Fruit fly (Drosophila melanogaster): ENCODE measurements around the gene CG14316.

Gene CG14316

DNA sequence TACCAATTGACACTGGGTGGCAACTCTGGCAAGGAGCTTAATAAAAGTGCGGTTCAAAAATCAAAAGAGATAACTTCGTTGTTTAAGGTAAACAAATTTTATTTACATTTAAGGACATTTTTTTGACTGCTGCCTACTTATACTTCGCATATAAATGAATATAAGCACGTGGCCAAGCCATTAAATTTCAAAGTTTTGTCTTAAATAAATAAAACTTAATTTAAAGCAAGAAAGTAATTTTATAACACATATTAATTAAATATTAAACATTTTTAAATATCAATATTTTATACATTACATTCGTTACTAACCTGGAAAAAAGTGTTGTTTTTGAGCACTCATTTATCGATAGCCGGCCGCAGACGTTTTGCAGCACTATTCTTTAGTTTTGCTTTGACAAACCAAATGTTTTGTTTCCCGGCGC is 36.8 kb downstream of the CG14316 start, which contains the start of the genes CG12321 and MED17 (continued):
- no peak for TF ChIP-seq CG34224 (GFP tag; IDR thresholded peaks at IDR 0.05; ENCODE audit: partially characterized antibody)
- peak; percentile 92 for TF ChIP-seq ind (GFP tag; optimal IDR thresholded peaks at IDR 0.05)
- peak; percentile 41 for TF ChIP-seq ab (GFP tag; optimal IDR thresholded peaks at IDR 0.05)
- peak; percentile 64 for TF ChIP-seq onecut (GFP tag; IDR thresholded peaks at IDR 0.05)
- peak; percentile 82 for TF ChIP-seq CG16779 (GFP tag; IDR thresholded peaks at IDR 0.05)
- TF ChIP-seq dmrt11E (tag; optimal IDR thresholded peaks at IDR 0.05), result peak; percentile 87
- peak; percentile 57 for TF ChIP-seq Spps (tag; optimal IDR thresholded peaks at IDR 0.05)
- TF ChIP-seq CG13424 (tag; optimal IDR thresholded peaks at IDR 0.05), result peak; percentile 87
- TF ChIP-seq CG18262 (tag; optimal IDR thresholded peaks at IDR 0.05), result peak; percentile 90
- no peak for TF ChIP-seq CG7963 (GFP tag; IDR thresholded peaks at IDR 0.05; ENCODE audit: partially characterized antibody)
- peak; percentile 52 for TF ChIP-seq CG17802 (tag; optimal IDR thresholded peaks at IDR 0.05)
- TF ChIP-seq aop (GFP tag; IDR thresholded peaks at IDR 0.05), result no peak
- peak; percentile 79 for TF ChIP-seq CG2875 (GFP tag; optimal IDR thresholded peaks at IDR 0.05)
- peak; percentile 60 for TF ChIP-seq CG13624 (GFP tag; optimal IDR thresholded peaks at IDR 0.05)
- peak; percentile 80 for TF ChIP-seq CG2116 (GFP tag; optimal IDR thresholded peaks at IDR 0.05)
- TF ChIP-seq dimm (GFP tag; IDR thresholded peaks at IDR 0.05), result peak; percentile 54; the same call in 1 of the 2 replicates
- TF ChIP-seq gce (GFP tag; IDR thresholded peaks at IDR 0.05), result peak; percentile 72; the same call in 2 of the 3 replicates
- no peak for TF ChIP-seq inv (GFP tag; IDR thresholded peaks at IDR 0.05; ENCODE audit: partially characterized antibody)
- no peak for TF ChIP-seq CG14965 (GFP tag; optimal IDR thresholded peaks at IDR 0.05; ENCODE audit: borderline replicate concordance)
- no peak for TF ChIP-seq her (GFP tag; optimal IDR thresholded peaks at IDR 0.05)
- TF ChIP-seq Ets97D (GFP tag; optimal IDR thresholded peaks at IDR 0.05), result peak; percentile 55
- TF ChIP-seq Tbp (GFP tag; optimal IDR thresholded peaks at IDR 0.05), result no peak
- peak; percentile 79 for TF ChIP-seq Hsf (GFP tag; optimal IDR thresholded peaks at IDR 0.05)
- peak; percentile 80 for TF ChIP-seq wdn (GFP tag; IDR thresholded peaks at IDR 0.05)
- TF ChIP-seq nau (GFP tag; optimal IDR thresholded peaks at IDR 0.05), result no peak
- TF ChIP-seq stwl (tag; optimal IDR thresholded peaks at IDR 0.05), result peak; percentile 75
- peak; percentile 92 for TF ChIP-seq CG10209 (GFP tag; optimal IDR thresholded peaks at IDR 0.05)
- TF ChIP-seq Mad (GFP tag; optimal IDR thresholded peaks at IDR 0.05), result peak; percentile 57
- peak in 1 of 2 experiments; percentile 53 for TF ChIP-seq crp (GFP tag; optimal IDR thresholded peaks at IDR 0.05)
- TF ChIP-seq chif (GFP tag; optimal IDR thresholded peaks at IDR 0.05), result peak in 1 of 2 experiments; percentile 49
- peak; percentile 40 for TF ChIP-seq CG8089 (GFP tag; optimal IDR thresholded peaks at IDR 0.05)
- TF ChIP-seq cato (GFP tag; optimal IDR thresholded peaks at IDR 0.05; ENCODE audit: borderline replicate concordance), result peak; percentile 79
- no peak for TF ChIP-seq gro (GFP tag; optimal IDR thresholded peaks at IDR 0.05)
- peak; percentile 75 for TF ChIP-seq cwo (GFP tag; optimal IDR thresholded peaks at IDR 0.05)
- TF ChIP-seq peb (GFP tag; IDR thresholded peaks at IDR 0.05), result peak; percentile 74
- TF ChIP-seq HmgZ (tag; optimal IDR thresholded peaks at IDR 0.05), result peak; percentile 71
- TF ChIP-seq pan (optimal IDR thresholded peaks at IDR 0.05), result no peak
- TF ChIP-seq pan (GFP tag; optimal IDR thresholded peaks at IDR 0.05 in 1 of 2, IDR thresholded peaks at IDR 0.05 in 1 of 2), result peak in 1 of 2 experiments; percentile 88
- TF ChIP-seq Atf3 (GFP tag; optimal IDR thresholded peaks at IDR 0.05), result peak; percentile 22
- TF ChIP-seq chn (GFP tag; optimal IDR thresholded peaks at IDR 0.05), result peak; percentile 70
- peak; percentile 81 for TF ChIP-seq CG11560 (tag; IDR thresholded peaks at IDR 0.05)
- TF ChIP-seq pum (GFP tag; optimal IDR thresholded peaks at IDR 0.05), result peak; percentile 31
- no peak for TF ChIP-seq mld (GFP tag; IDR thresholded peaks at IDR 0.05; ENCODE audit: partially characterized antibody)
- TF ChIP-seq CG32532 (GFP tag; IDR thresholded peaks at IDR 0.05), result peak; percentile 91
- peak; percentile 88 for TF ChIP-seq ranshi (GFP tag; IDR thresholded peaks at IDR 0.05)
- TF ChIP-seq NC2β (GFP tag; optimal IDR thresholded peaks at IDR 0.05), result no peak
- peak; percentile 46 for TF ChIP-seq gsb (GFP tag; IDR thresholded peaks at IDR 0.05)
- TF ChIP-seq sna (GFP tag; IDR thresholded peaks at IDR 0.05; ENCODE audit: partially characterized antibody), result no peak
- peak; percentile 88 for TF ChIP-seq caup (GFP tag; optimal IDR thresholded peaks at IDR 0.05; ENCODE audit: severe bottlenecking)
- no peak for TF ChIP-seq hb (GFP tag; IDR thresholded peaks at IDR 0.05; ENCODE audit: partially characterized antibody)

Data from whole organism, embryonic.